Worm (Caenorhabditis elegans) whole organism, dauer: ENCODE results near the gene cor-1.
"Not testable (repeated sequence)": the region's sequence is repeated elsewhere in the genome, so short reads cannot be mapped to it uniquely, and the experiment has no call there.

Source experiments
- unc-62 ChIP-seq: sonication (generic microtip); optimal IDR thresholded peaks from 2 replicates; lab custom pipeline; 2017; ENCODE audit warnings: missing biosample characterization, missing genetic modification reagents, missing genetic modification characterization

The cor-1 gene

ce11 chrIII:10236291-10236871 is 12.5 kb upstream of the cor-1 start:
- TF ChIP-seq unc-62 (GFP tag; lab: Kevin White, UChicago): no peak

- TF ChIP-seq unc-62 (GFP tag; lab: Kevin White, UChicago): no peak
Measured at ce11 chrIII:10238448-10239154, 10.3 kb upstream of the cor-1 start, which contains the start of gene Y70G10A.3. Y70G10A.3 (plus strand) TSS chrIII:10239104.

DNA sequence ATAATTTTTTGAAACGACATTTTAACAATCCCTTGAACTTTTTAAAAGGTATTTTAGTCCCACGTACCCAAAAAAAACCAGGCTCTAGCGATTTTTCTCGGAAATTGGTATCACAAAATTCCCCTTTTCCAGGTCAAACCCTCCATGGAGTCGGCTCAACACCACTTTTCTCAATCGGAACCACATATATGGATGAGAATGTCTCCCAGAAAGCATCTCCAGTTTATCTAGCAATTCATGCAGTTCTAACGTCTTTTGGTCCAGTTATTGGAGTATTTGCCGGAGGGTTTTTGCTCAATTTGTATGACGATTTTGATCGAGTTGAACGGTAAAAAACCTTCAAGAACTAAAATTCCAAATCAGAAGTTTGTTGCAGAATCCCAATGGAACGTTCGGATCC is 8.8 kb upstream of the cor-1 start:
- no peak for TF ChIP-seq unc-62 (GFP tag; lab: Kevin White, UChicago)

- no peak for TF ChIP-seq unc-62 (GFP tag; lab: Kevin White, UChicago)
Measured at ce11 chrIII:10241332-10241829, 7.5 kb upstream of the cor-1 start.

- TF ChIP-seq unc-62 (GFP tag; lab: Kevin White, UChicago): no peak
Measured at ce11 chrIII:10244013-10244412, 4.9 kb upstream of the cor-1 start.

DNA sequence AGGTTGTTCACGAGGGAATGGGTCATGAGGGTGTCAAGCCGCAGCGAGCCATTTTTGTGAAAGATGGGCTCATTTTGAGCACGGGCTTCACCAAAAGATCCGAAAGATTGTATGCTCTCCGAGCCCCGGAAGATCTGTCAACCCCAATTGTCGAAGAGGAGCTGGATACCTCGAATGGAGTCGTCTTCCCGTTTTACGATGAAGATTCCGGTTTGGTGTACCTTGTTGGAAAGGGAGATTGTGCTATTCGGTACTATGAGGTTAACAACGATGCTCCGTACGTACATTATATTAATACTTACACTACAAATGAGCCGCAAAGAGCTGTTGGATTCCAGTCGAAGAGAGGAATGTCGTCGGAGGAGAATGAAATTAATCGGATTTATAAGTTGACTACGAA is 2.2 kb downstream of the cor-1 start:
- TF ChIP-seq unc-62 (GFP tag; lab: Kevin White, UChicago): no peak

DNA sequence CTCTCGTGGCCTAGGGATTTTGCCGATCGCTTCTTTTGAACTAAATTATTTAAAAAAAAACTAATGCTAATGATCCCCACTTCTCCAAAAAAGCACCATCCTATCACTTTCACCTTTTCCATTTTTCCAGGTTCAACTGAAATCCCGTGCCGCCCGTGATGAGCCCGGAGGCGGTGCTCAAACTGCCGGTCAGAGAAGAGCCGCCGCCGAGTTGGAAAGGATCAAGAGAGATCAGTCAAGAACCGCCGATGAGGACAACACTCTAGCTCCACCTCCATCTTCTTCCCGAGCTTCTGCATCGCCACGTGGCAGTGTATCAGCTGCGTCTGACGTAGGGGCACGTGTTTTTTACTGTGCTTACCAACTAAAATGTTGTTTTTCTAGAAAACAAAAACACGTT is 4.4 kb downstream of the cor-1 start:
- no peak for TF ChIP-seq unc-62 (GFP tag; lab: Kevin White, UChicago)

- TF ChIP-seq unc-62 (GFP tag; lab: Kevin White, UChicago): no peak
Measured at ce11 chrIII:10254583-10254982, 5.7 kb downstream of the cor-1 start, which contains the start of gene R01H10.4. R01H10.4 (plus strand) TSS chrIII:10254818.

- no peak for TF ChIP-seq unc-62 (GFP tag; lab: Kevin White, UChicago)
Measured at ce11 chrIII:10258641-10259040, 9.7 kb downstream of the cor-1 start, which contains the start of gene rip-1. rip-1 (minus strand) TSS chrIII:10258741.

DNA sequence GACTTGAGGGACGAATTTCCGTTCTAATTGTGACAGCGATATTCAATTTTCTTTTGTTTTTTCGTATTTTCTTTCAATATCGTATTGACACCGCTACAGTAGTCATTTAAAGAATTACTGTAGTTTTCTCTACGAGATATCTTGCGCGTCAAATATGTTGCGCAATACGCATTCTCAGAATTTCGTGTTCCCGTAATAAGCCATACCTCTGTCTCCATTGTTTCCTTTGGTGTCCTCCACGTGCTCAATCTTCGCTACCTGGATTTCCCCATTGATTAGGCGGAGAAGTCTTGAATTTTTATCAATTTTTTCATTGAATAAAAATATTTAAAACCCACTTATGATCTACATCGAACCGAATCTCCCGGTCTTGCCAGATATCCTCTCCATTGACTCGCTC is 12.3 kb downstream of the cor-1 start:
- TF ChIP-seq unc-62 (GFP tag; lab: Kevin White, UChicago): no peak

- TF ChIP-seq unc-62 (GFP tag; lab: Kevin White, UChicago): no peak
Measured at ce11 chrIII:10261682-10262081, 12.8 kb downstream of the cor-1 start, which contains the start of gene bbs-5. bbs-5 (minus strand) TSS chrIII:10261782.

- TF ChIP-seq unc-62 (GFP tag; lab: Kevin White, UChicago): not testable (repeated sequence)
Measured at ce11 chrIII:10266824-10267223, 17.9 kb downstream of the cor-1 start, which contains the start of gene inpp-4B. inpp-4B (minus strand) TSS chrIII:10266877.

DNA sequence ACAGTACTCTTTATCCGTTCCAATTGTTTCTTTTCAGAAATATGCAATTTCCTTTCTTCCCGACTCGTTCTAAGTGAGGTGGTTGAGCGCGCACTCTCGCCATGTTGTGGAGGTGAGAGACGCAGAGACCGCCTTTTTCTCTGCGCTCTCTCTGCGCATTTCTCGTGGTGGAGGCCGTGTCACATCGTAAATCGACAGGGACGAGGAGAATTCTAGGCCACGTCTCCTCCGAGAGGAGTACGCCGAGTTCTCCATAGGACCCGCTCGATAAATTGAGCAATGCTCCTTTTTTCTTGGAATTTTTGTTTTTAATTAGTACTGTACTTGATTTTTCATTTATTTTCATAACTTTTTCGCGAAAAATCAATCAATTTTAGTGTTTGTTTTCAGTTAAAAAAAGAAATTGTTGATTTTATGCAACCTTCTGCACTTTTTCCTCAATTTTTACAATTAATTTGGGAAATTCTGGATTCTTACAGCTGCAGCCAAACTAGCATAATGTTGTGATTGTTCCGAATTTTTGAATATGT is 21.9 kb downstream of the cor-1 start, which contains the start of gene cnk-1:
cnk-1 (plus strand) TSS at position 480 of the 530 bp plus-strand sequence.
- no peak for TF ChIP-seq unc-62 (GFP tag; lab: Kevin White, UChicago)

DNA sequence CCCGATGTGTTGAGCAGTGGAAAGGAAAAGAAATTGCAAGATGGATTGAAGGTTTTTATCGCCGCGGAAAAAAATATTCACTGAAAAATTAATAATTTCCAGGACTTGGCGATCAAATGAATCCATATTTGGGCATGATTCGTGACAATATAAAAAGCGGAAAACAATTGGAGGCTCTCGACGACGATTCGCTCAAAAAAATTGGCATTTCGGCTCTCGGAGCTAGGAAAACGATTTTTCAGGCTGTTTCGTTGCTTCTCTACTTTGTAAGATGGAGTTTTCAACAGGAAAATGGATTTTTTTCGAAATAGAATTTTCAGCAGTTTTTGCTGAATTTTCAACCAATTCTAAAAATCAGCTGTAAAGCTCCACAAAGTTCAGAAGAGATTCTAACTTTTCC is 22.9 kb downstream of the cor-1 start:
- no peak for TF ChIP-seq unc-62 (GFP tag; lab: Kevin White, UChicago)

DNA sequence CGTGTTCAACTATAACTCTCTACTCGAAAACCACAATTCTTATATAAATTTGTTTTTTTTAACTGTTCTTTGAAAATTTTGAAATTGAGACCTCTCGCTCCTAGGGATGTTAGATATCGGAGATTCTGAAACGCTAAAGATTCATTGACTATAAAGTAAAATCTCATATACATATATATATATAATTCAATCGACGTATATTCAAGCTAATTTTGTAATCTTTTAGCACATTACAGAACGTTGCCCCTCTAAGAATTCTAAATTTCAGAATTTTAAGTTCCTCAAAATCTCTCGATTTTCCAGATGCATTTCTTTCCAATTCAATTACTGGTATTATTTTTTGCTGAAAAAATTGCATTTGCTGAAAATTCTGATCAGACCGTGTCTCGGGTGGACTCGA is 29.9 kb downstream of the cor-1 start, which contains the start of gene pad-2:
pad-2 (plus strand) TSS at position 301 of the 400 bp plus-strand sequence.
- TF ChIP-seq unc-62 (GFP tag; lab: Kevin White, UChicago): no peak

DNA sequence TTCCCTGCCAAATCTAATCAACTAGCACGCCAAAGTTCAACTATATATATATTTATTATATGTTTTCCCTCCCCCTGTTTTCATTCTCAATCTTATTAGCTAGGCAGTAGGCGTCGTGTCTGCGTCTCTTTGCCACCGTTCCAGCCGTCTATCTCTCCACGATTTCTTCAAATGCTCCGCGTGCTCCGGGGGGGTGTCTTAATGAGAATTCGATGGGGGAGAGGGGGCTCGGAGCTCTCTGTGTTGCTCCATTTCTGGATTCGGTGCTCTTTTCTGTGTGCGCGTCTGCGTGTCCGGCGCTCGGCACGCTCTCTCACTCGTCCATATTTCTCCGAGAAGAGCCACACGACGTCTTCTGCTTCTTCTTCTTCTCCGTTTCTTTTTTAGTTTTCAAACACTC is 35.3 kb downstream of the cor-1 start:
- TF ChIP-seq unc-62 (GFP tag; lab: Kevin White, UChicago): no peak
